Worm (Caenorhabditis elegans): Measurements from ENCODE around the gene C17C3.6.

The C17C3.6 gene

DNA sequence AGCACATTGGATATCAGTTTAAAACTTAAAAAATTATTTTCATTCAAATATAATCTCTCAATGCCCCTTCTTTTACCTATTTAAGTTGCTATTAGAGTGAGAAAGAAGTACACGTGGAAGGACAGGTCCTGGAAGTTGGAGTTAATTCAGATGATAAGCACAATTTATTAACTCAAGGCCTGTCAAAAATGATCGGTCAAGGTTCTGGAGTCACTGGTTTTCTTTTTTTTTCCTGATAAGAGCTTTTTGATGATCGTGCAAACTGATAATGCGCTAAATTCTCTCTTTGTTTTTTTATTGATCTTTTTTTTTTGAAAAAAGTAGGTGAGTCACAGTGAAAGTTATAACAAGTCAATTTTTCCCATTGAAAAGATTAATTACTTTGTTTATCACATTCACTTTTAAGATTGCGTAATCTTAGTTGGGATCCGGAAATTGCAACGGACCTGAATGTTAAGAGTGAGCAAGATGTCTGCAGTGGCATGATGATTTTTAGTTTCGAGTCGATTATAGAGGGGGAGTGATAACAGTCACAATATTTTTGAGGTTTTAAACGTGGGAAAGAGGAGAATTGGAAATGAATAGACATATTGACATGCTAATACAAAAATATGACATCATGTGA lies 37.3 kb upstream of the C17C3.6 start (continued):
- TF ChIP-seq unc-62 (GFP tag; optimal IDR thresholded peaks at IDR 0.05 in 1 of 2) (no peak), unc-62 (tag; optimal IDR thresholded peaks at IDR 0.05) (no peak), ceh-28 (tag; optimal IDR thresholded peaks at IDR 0.05) (no peak), nhr-77 (tag; optimal IDR thresholded peaks at IDR 0.05) (peak; percentile 76), ztf-11 (tag; optimal IDR thresholded peaks at IDR 0.05) (no peak), fkh-10 (GFP tag; optimal IDR thresholded peaks at IDR 0.05) (no peak), jun-1 (tag; optimal IDR thresholded peaks at IDR 0.05) (no peak), zip-11 (GFP tag; IDR thresholded peaks at IDR 0.05) (no peak), mdl-1 (tag; optimal IDR thresholded peaks at IDR 0.05) (no peak), lin-13 (GFP tag; optimal IDR thresholded peaks at IDR 0.05) (no peak), attf-4 (tag; optimal IDR thresholded peaks at IDR 0.05) (no peak), php-3 (GFP tag; IDR thresholded peaks at IDR 0.05) (no peak), lin-15B (tag; optimal IDR thresholded peaks at IDR 0.05) (no peak), aha-1 (tag) (no peak), duxl-1 (tag; optimal IDR thresholded peaks at IDR 0.05; ENCODE audit: poor library complexity) (no peak), Y5F2A.4 (GFP tag; optimal IDR thresholded peaks at IDR 0.05) (no peak), skn-1 (tag; optimal IDR thresholded peaks at IDR 0.05) (no peak), ctbp-1 (GFP tag; IDR thresholded peaks at IDR 0.05) (no peak), nhr-28 (tag; optimal IDR thresholded peaks at IDR 0.05) (peak; percentile 76), nhr-102 (tag; optimal IDR thresholded peaks at IDR 0.05) (no peak), nhr-25 (tag; optimal IDR thresholded peaks at IDR 0.05; ENCODE audit: borderline replicate concordance, insufficient read depth) (no peak), nhr-111 (GFP tag; optimal IDR thresholded peaks at IDR 0.05) (no peak), ztf-7 (tag; optimal IDR thresholded peaks at IDR 0.05) (no peak), ZK337.2 (GFP tag; IDR thresholded peaks at IDR 0.05) (no peak), lsy-2 (tag; optimal IDR thresholded peaks at IDR 0.05) (no peak), daf-19 (GFP tag; conservative IDR thresholded peaks at IDR 0.05) (no peak), lin-1 (GFP tag; IDR thresholded peaks at IDR 0.05) (no peak), lin-38 (GFP tag; IDR thresholded peaks at IDR 0.05) (no peak), F49E8.2 (tag; optimal IDR thresholded peaks at IDR 0.05; ENCODE audit: borderline replicate concordance) (no peak), hlh-11 (tag; optimal IDR thresholded peaks at IDR 0.05) (peak; percentile 65), T26A8.4 (GFP tag; IDR thresholded peaks at IDR 0.05) (no peak), ceh-82 (tag; optimal IDR thresholded peaks at IDR 0.05) (no peak), saeg-2 (GFP tag; IDR thresholded peaks at IDR 0.05) (no peak), fos-1 (tag; optimal IDR thresholded peaks at IDR 0.05) (no peak), rbr-2 (tag; optimal IDR thresholded peaks at IDR 0.05) (no peak), hlh-30 (tag; optimal IDR thresholded peaks at IDR 0.05; ENCODE audit: insufficient read depth) (no peak), dpl-1 (GFP tag; optimal IDR thresholded peaks at IDR 0.05) (no peak), egl-27 (tag; optimal IDR thresholded peaks at IDR 0.05) (no peak), spr-1 (tag; optimal IDR thresholded peaks at IDR 0.05) (no peak), madf-9 (GFP tag; conservative IDR thresholded peaks at IDR 0.05) (no peak), mxl-2 (GFP tag; conservative IDR thresholded peaks at IDR 0.05) (no peak)

DNA sequence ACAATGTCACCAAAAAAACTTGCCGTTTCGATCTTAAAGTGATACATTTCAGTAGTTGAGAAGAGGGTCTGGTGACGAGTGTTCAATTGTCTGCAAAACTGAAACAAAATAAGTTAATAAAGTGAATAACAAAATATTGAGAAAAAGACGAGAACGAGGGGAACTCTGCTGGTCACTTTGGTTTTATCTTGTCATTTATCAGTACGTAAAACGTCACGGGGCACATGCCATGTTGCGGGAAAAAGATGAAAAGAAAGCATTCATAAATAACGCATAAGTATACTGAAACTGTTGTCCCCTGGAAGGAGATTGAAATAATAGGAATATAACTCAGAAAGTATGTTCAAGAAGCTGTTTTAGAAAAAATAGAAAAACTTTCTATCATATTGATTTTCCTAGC lies 35.0 kb upstream of the C17C3.6 start, which contains the start of gene sahd-1:
TSS of gene sahd-1 (minus strand) at position 100 of the 400 bp plus-strand sequence.
- peak; percentile 40 for TF ChIP-seq pqm-1 (tag; optimal IDR thresholded peaks at IDR 0.05)
- TF ChIP-seq aha-1 (tag), result peak; percentile 46
- no peak for TF ChIP-seq nhr-41 (GFP tag; IDR thresholded peaks at IDR 0.05)

Measured in whole organism, L4 larva.